Fruit fly (Drosophila melanogaster) whole organism, embryonic: ENCODE results near the gene CG42494.

Experiments used
- ATbp ChIP-seq: fragments of 200-800 bp; sonication (Bioruptor generic); optimal IDR thresholded peaks from 2 replicates; lab custom pipeline; 2017; ENCODE audit warnings: missing biosample characterization, mild to moderate bottlenecking, missing genetic modification characterization, missing genetic modification reagents
- Ada2b ChIP-seq: fragments of 200-800 bp; sonication (Bioruptor generic); IDR thresholded peaks from 2 replicates; pipeline ENCODE4 v1.3.6; 2022; ENCODE audit warnings: missing biosample characterization, missing genetic modification characterization
- Antp ChIP-seq: fragments of 200-800 bp; sonication (Bioruptor generic); optimal IDR thresholded peaks from 3 replicates; lab custom pipeline; 2016; ENCODE audit warnings: missing biosample characterization, missing genetic modification characterization
- CG10274 ChIP-seq: fragments of 200-800 bp; sonication (Bioruptor generic); optimal IDR thresholded peaks from 3 replicates; lab custom pipeline; 2017; ENCODE audit warnings: missing biosample characterization, mild to moderate bottlenecking, missing genetic modification characterization
- CG10321 ChIP-seq: fragments of 200-800 bp; sonication (Bioruptor generic); IDR thresholded peaks from 2 replicates; pipeline ENCODE4 v1.3.6; 2022; ENCODE audit warnings: missing biosample characterization, missing genetic modification characterization
- CG11504 ChIP-seq: fragments of 200-800 bp; sonication (Bioruptor generic); optimal IDR thresholded peaks from 3 replicates; lab custom pipeline; 2019; ENCODE audit warnings: missing biosample characterization, mild to moderate bottlenecking, missing genetic modification characterization, moderate library complexity
- CG13287 ChIP-seq: fragments of 200-800 bp; sonication (Bioruptor generic); IDR thresholded peaks from 2 replicates; pipeline ENCODE4 v1.3.6; 2022; ENCODE audit warnings: missing biosample characterization, missing genetic modification characterization; ENCODE audit not compliant: partially characterized antibody
- CG15514 ChIP-seq: fragments of 200-800 bp; sonication (Bioruptor generic); optimal IDR thresholded peaks from 3 replicates; lab custom pipeline; 2017; ENCODE audit warnings: missing biosample characterization, missing genetic modification characterization, mild to moderate bottlenecking, moderate library complexity, missing genetic modification reagents
- CG17568 ChIP-seq: fragments of 200-800 bp; sonication (Bioruptor generic); optimal IDR thresholded peaks from 2 replicates; lab custom pipeline; 2018; ENCODE audit warnings: missing biosample characterization, mild to moderate bottlenecking, missing genetic modification characterization, moderate library complexity
- CG1832 ChIP-seq: fragments of 200-800 bp; sonication (Bioruptor generic); optimal IDR thresholded peaks from 2 replicates; lab custom pipeline; 2017; ENCODE audit warnings: missing biosample characterization, mild to moderate bottlenecking, missing genetic modification characterization, inconsistent platforms
- CG3163 ChIP-seq: fragments of 200-800 bp; sonication (Bioruptor generic); optimal IDR thresholded peaks from 3 replicates; lab custom pipeline; 2016; ENCODE audit warnings: missing biosample characterization, missing genetic modification characterization
- CG33557 ChIP-seq: fragments of 200-800 bp; sonication (Bioruptor generic); optimal IDR thresholded peaks from 2 replicates; lab custom pipeline; 2019; ENCODE audit warnings: missing biosample characterization, mild to moderate bottlenecking, missing genetic modification characterization, moderate library complexity
- CG42726 ChIP-seq: fragments of 200-800 bp; sonication (Bioruptor generic); IDR thresholded peaks from 2 replicates; pipeline ENCODE4 v1.3.6; 2022; ENCODE audit warnings: missing biosample characterization, missing genetic modification characterization; ENCODE audit not compliant: partially characterized antibody
- CG4707 ChIP-seq: fragments of 200-800 bp; sonication (Bioruptor generic); optimal IDR thresholded peaks from 2 replicates; lab custom pipeline; 2018; ENCODE audit warnings: missing biosample characterization, mild to moderate bottlenecking, missing genetic modification characterization, moderate library complexity
- CG4820 ChIP-seq: fragments of 200-800 bp; sonication (Bioruptor generic); optimal IDR thresholded peaks from 3 replicates; lab custom pipeline; 2016; ENCODE audit warnings: missing biosample characterization, missing genetic modification characterization
- CG6683 ChIP-seq: fragments of 200-800 bp; sonication (Bioruptor generic); optimal IDR thresholded peaks from 2 replicates; lab custom pipeline; 2017; ENCODE audit warnings: missing biosample characterization, mild to moderate bottlenecking, missing genetic modification characterization, missing genetic modification reagents
- CG7372 ChIP-seq: fragments of 200-800 bp; sonication (Bioruptor generic); IDR thresholded peaks from 2 replicates; pipeline ENCODE4 v1.3.6; 2022; ENCODE audit warnings: missing biosample characterization, missing genetic modification characterization
- CG8089 ChIP-seq: fragments of 200-800 bp; sonication (Bioruptor generic); optimal IDR thresholded peaks from 3 replicates; lab custom pipeline; 2016; ENCODE audit warnings: missing biosample characterization, missing genetic modification characterization
- CG9817 ChIP-seq: fragments of 200-800 bp; sonication (Bioruptor generic); optimal IDR thresholded peaks from 2 replicates; lab custom pipeline; 2018; ENCODE audit warnings: missing biosample characterization, mild to moderate bottlenecking, missing genetic modification characterization, moderate library complexity
- CHES-1-like ChIP-seq: fragments of 200-800 bp; sonication (Bioruptor generic); optimal IDR thresholded peaks from 2 replicates; lab custom pipeline; 2016; ENCODE audit warnings: missing biosample characterization, missing genetic modification characterization
- Dbx ChIP-seq: fragments of 200-800 bp; sonication (Bioruptor generic); IDR thresholded peaks from 3 replicates; pipeline ENCODE4 v1.3.6; 2022; ENCODE audit warnings: missing biosample characterization, missing genetic modification characterization
- Deaf1 ChIP-seq: fragments of 200-800 bp; optimal IDR thresholded peaks from 3 replicates; lab custom pipeline; 2019; ENCODE audit warnings: missing biosample characterization, mild to moderate bottlenecking, missing genetic modification characterization, moderate library complexity
- E2f2 ChIP-seq: fragments of 200-800 bp; sonication (Bioruptor generic); IDR thresholded peaks from 2 replicates; pipeline ENCODE4 v1.3.6; 2022; ENCODE audit warnings: missing biosample characterization, missing genetic modification characterization
- HLH4C ChIP-seq: fragments of 200-800 bp; sonication (Bioruptor generic); IDR thresholded peaks from 3 replicates; pipeline ENCODE4 v1.3.6; 2022; ENCODE audit warnings: missing biosample characterization, missing genetic modification characterization; ENCODE audit not compliant: partially characterized antibody
- Rx ChIP-seq: fragments of 200-800 bp; sonication (Bioruptor generic); IDR thresholded peaks from 2 replicates; pipeline ENCODE4 v1.3.6; 2022; ENCODE audit warnings: missing biosample characterization, missing genetic modification characterization
- TFAM ChIP-seq: fragments of 200-800 bp; sonication (Bioruptor generic); optimal IDR thresholded peaks from 2 replicates; lab custom pipeline; 2017; ENCODE audit warnings: missing biosample characterization, missing genetic modification characterization, inconsistent platforms
- Tbp ChIP-seq: fragments of >200 bp; optimal IDR thresholded peaks from 2 replicates; lab custom pipeline; 2018; ENCODE audit warnings: missing biosample characterization, missing genetic modification characterization
- Vsx1 ChIP-seq: fragments of 200-800 bp; sonication (Bioruptor generic); optimal IDR thresholded peaks from 2 replicates; lab custom pipeline; 2017; ENCODE audit warnings: missing biosample characterization, mild to moderate bottlenecking, missing genetic modification characterization, missing genetic modification reagents
- ase ChIP-seq: fragments of 200-800 bp; sonication (Bioruptor generic); IDR thresholded peaks from 3 replicates; pipeline ENCODE4 v1.3.6; 2022; ENCODE audit warnings: missing biosample characterization, missing genetic modification characterization
- br ChIP-seq: fragments of >200 bp; optimal IDR thresholded peaks from 2 replicates; lab custom pipeline; 2017
- corto ChIP-seq: fragments of 200-800 bp; sonication (Bioruptor generic); optimal IDR thresholded peaks from 2 replicates; lab custom pipeline; 2016; ENCODE audit warnings: missing biosample characterization, mild to moderate bottlenecking, missing genetic modification characterization, moderate library complexity
- da ChIP-seq: fragments of 200-800 bp; sonication (Bioruptor generic); optimal IDR thresholded peaks from 2 replicates; lab custom pipeline; 2016; ENCODE audit warnings: missing biosample characterization, missing genetic modification characterization
- dpn ChIP-seq, 2 experiments: fragments of 200-800 bp; sonication (Bioruptor generic); optimal IDR thresholded peaks; 3 replicates each; lab custom pipeline; 2016; ENCODE audit warnings: missing biosample characterization in 2 of 2, missing genetic modification characterization in 2 of 2
- ems ChIP-seq: fragments of 200-800 bp; sonication (Bioruptor generic); optimal IDR thresholded peaks from 3 replicates; lab custom pipeline; 2016; ENCODE audit warnings: missing biosample characterization, missing genetic modification characterization
- ewg ChIP-seq: fragments of 200-800 bp; sonication (Bioruptor generic); optimal IDR thresholded peaks from 3 replicates; lab custom pipeline; 2017; ENCODE audit warnings: mild to moderate bottlenecking, missing biosample characterization, missing genetic modification reagents, missing genetic modification characterization
- fd102C ChIP-seq: fragments of 200-800 bp; sonication (Bioruptor generic); optimal IDR thresholded peaks from 2 replicates; lab custom pipeline; 2018; ENCODE audit warnings: missing biosample characterization, mild to moderate bottlenecking, missing genetic modification characterization, moderate library complexity
- fd3F ChIP-seq: fragments of 200-800 bp; sonication (Bioruptor generic); optimal IDR thresholded peaks from 2 replicates; lab custom pipeline; 2018; ENCODE audit warnings: missing biosample characterization, mild to moderate bottlenecking, missing genetic modification characterization, moderate library complexity
- gsb-n ChIP-seq: fragments of 200-800 bp; sonication (Bioruptor generic); optimal IDR thresholded peaks from 3 replicates; lab custom pipeline; 2018; ENCODE audit warnings: missing biosample characterization, mild to moderate bottlenecking, missing genetic modification characterization
- h ChIP-seq: fragments of >200 bp; optimal IDR thresholded peaks from 2 replicates; lab custom pipeline; 2017
- jigr1 ChIP-seq: fragments of 200-800 bp; sonication (Bioruptor generic); IDR thresholded peaks from 3 replicates; pipeline ENCODE4 v1.3.6; 2022; ENCODE audit warnings: missing biosample characterization, missing genetic modification characterization
- lbe ChIP-seq: fragments of 200-800 bp; sonication (Bioruptor generic); optimal IDR thresholded peaks from 2 replicates; lab custom pipeline; 2016; ENCODE audit warnings: missing biosample characterization, mild to moderate bottlenecking, missing genetic modification characterization
- pfk ChIP-seq: fragments of 200-800 bp; sonication (Bioruptor generic); optimal IDR thresholded peaks from 2 replicates; lab custom pipeline; 2018; ENCODE audit warnings: missing biosample characterization, mild to moderate bottlenecking, missing genetic modification characterization, moderate library complexity
- rib ChIP-seq: fragments of 200-800 bp; sonication (Bioruptor generic); IDR thresholded peaks from 2 replicates; pipeline ENCODE4 v1.3.6; 2022; ENCODE audit warnings: missing biosample characterization, missing genetic modification characterization
- sens ChIP-seq: fragments of 200-800 bp; sonication (Bioruptor generic); peaks from one replicate; lab custom pipeline; 2016; ENCODE audit warnings: missing biosample characterization, missing genetic modification characterization
- slou ChIP-seq: fragments of 200-800 bp; sonication (Bioruptor generic); optimal IDR thresholded peaks from 3 replicates; lab custom pipeline; 2016; ENCODE audit warnings: missing biosample characterization, missing genetic modification characterization
- tgo ChIP-seq: fragments of 200-800 bp; sonication (Bioruptor generic); IDR thresholded peaks from 3 replicates; pipeline ENCODE4 v1.3.6; 2022; ENCODE audit warnings: missing biosample characterization, missing genetic modification characterization
- trem ChIP-seq: fragments of 200-800 bp; optimal IDR thresholded peaks from 3 replicates; lab custom pipeline; 2019; ENCODE audit warnings: missing biosample characterization, mild to moderate bottlenecking, missing genetic modification characterization, moderate library complexity
- twi ChIP-seq: fragments of 200-800 bp; optimal IDR thresholded peaks from 2 replicates; lab custom pipeline; 2019; ENCODE audit warnings: missing biosample characterization, mild to moderate bottlenecking, missing genetic modification characterization, moderate library complexity

Gene CG42494

dm6 chr3L:3198447-3199402 is 14.5 kb downstream of the CG42494 start, which contains the start of the genes CG32276 and gry (continued):
- TF ChIP-seq CG8089 (GFP tag; lab: Kevin White, UChicago) (peak; percentile 58), CG4820 (GFP tag; lab: Kevin White, UChicago) (peak; percentile 77), CG9817 (tag; lab: Kevin White, UChicago) (peak; percentile 67), CG10274 (no peak), dpn (GFP tag; optimal IDR thresholded peaks at IDR 0.05; lab: Kevin White, UChicago) (peak; percentile 76 to 81), Deaf1 (tag; lab: Kevin White, UChicago) (no peak), lbe (peak; percentile 73), TFAM (GFP tag; lab: Kevin White, UChicago) (peak; percentile 5), CHES-1-like (peak; percentile 89), ase (GFP tag; lab: Robert Waterston, UW) (peak; percentile 58; the same call in 1 of the 3 replicates), slou (peak; percentile 58), tgo (peak; percentile 73), CG1832 (GFP tag; lab: Kevin White, UChicago) (no peak), da (peak; percentile 43), CG10321 (GFP tag; lab: Robert Waterston, UW) (no peak), sens (GFP tag; lab: Kevin White, UChicago) (peak; percentile 94), CG17568 (GFP tag; lab: Kevin White, UChicago) (no peak), jigr1 (GFP tag; lab: Robert Waterston, UW) (no peak), CG3163 (GFP tag; lab: Kevin White, UChicago) (peak; percentile 61), Ada2b (GFP tag; lab: Robert Waterston, UW) (peak; percentile 72), CG13287 (peak; percentile 63; the same call in 1 of the 2 replicates), ewg (GFP tag; lab: Kevin White, UChicago) (peak; percentile 72), rib (no peak), CG6683 (peak; percentile 41), Vsx1 (GFP tag; lab: Kevin White, UChicago) (no peak), CG4707 (GFP tag; lab: Kevin White, UChicago) (no peak), corto (no peak), ems (GFP tag; lab: Kevin White, UChicago) (peak; percentile 83), CG7372 (GFP tag; lab: Robert Waterston, UW) (peak; percentile 66; the same call in 1 of the 2 replicates), CG42726 (GFP tag; lab: Robert Waterston, UW) (no peak), h (lab: Kevin White, UChicago) (no peak), CG33557 (GFP tag; lab: Kevin White, UChicago) (peak; percentile 54), CG11504 (no peak), Rx (GFP tag; lab: Robert Waterston, UW) (peak; percentile 14; the same call in 1 of the 2 replicates), HLH4C (GFP tag; lab: Robert Waterston, UW) (no peak; the same call in 2 of the 3 replicates), br (lab: Kevin White, UChicago) (no peak), trem (tag; lab: Kevin White, UChicago) (peak; percentile 91), gsb-n (tag; lab: Kevin White, UChicago) (no peak), twi (peak; percentile 61), Dbx (peak; percentile 69; the same call in 1 of the 3 replicates), CG15514 (GFP tag; lab: Kevin White, UChicago) (peak; percentile 91), Antp (GFP tag; lab: Kevin White, UChicago) (peak; percentile 79), fd3F (peak; percentile 53), E2f2 (peak; percentile 53), pfk (GFP tag; lab: Kevin White, UChicago) (peak; percentile 57), Tbp (GFP tag; lab: Kevin White, UChicago) (peak; percentile 57), ATbp (GFP tag; lab: Kevin White, UChicago) (no peak), fd102C (GFP tag; lab: Kevin White, UChicago) (peak; percentile 18)
